Fruit fly (Drosophila melanogaster): Measurements from ENCODE around the gene CG7016.

The CG7016 gene

DNA sequence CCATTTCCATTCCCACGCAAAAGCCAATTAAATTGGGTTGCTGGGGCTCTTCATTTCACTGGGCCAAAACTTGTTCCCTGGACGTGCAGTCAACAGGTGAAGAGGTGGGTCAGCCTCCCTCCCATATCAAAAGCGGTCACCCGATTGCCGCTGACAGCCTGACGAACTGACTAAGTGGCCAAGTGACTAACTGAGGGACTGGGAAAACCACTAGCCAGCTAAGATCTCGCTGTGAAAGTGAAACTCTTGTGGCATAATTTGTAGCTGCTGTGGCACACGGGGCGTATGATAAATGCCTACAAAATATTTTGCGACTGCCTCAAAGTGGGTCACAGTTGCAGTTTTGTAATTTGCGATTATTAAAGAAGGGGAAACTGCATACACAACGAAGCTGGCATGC lies 25.7 kb downstream of the CG7016 start:
- TF ChIP-seq noc (tag; optimal IDR thresholded peaks at IDR 0.05): no peak

DNA sequence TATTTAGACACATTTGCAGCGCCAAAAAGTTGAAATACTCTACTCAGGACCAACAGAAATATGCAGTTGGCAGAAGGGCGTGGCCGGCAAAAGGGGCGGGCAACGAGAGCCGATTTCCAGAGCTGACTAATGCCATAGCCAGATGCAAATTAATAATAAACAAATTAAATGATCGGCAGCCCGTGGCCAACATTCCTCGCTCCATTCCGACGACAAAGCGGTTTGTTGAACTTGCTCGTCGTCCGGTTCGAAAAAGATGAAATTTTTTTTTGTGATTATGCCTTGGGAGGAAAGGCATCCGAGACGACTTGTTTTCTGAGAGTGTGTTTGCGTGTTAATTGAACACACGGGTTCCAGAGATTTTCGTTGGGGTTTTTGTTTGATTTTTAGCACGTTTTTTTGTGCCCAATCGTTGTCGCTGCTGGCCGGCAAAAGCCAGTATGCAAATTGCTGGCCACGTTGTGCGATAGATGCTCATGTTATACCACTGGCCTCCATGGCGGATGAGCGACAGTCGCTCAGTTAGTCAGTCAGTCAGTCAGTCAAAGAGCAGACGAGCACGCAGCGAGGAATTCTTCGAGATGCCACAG lies 26.7 kb downstream of the CG7016 start:
- no peak for TF ChIP-seq noc (tag; optimal IDR thresholded peaks at IDR 0.05)

DNA sequence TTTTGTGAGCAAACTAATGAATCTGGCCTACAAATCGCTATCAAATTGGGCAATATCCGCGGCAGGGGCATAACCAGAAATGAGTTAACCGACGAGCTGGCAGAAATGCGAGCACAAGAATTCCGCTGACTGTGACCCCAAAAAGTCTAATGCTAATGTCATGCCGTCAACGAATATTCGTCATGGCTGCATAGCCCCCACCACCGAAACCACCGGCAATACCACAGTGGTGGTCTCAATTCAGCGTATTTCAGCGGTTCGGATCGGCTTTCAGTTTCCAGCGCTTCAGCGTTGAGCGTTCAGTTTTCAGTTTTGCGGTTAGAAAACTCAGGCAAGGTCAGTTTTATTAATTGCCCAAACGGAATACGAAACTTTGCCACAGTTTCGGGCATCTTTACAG lies 27.5 kb downstream of the CG7016 start:
- no peak for TF ChIP-seq noc (tag; optimal IDR thresholded peaks at IDR 0.05)

dm6 chr3R:24890919-24891318 lies 28.2 kb downstream of the CG7016 start:
- TF ChIP-seq noc (tag; optimal IDR thresholded peaks at IDR 0.05): peak; percentile 21

dm6 chr3R:24893320-24893955 lies 30.7 kb downstream of the CG7016 start:
- peak; percentile 91 for TF ChIP-seq noc (tag; optimal IDR thresholded peaks at IDR 0.05)

DNA sequence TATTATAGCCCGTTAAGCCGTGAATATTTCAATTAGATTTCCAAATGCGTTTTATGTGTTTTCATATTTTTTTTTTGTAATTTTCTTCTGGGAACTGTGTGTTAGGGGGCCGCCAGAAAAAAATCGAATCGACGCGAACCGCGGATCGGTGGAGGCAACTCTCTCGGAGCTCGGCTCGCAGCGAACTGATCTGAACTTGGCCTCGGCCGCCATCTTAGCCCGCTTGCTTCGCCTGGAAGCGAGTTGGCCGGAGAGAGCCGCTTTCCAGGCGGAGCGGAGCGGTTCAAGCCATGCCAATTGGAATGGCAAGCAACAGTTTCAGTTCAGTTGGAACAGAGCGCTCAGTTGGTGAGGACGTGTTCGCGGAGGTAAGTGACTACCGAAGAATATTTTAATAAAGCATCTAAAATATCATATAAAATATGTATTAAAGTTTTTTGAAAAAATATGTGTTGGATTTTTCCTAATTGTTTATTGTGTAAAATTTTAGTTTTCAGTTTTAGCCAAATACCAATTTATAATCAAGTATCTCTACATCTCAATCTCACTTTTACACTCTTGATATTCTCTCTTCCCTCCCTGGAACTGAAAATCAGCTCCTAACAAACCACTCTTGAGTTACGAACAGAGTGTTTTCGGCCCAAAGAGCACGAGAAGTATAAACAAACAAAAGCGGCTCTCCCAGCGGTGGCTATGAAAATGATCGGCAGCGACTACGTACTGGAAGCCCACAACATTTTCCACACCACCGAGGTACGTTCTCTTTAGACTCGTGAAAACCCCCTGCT lies 31.9 kb downstream of the CG7016 start, which contains the start of the genes CG31121 and CG11069:
Gene CG31121, minus strand, starts transcription at position 187 of the 788 bp plus-strand sequence.
Gene CG11069, plus strand, starts transcription at position 324 of the 788 bp plus-strand sequence.
- no peak for TF ChIP-seq noc (tag; optimal IDR thresholded peaks at IDR 0.05)

dm6 chr3R:24900816-24901215 lies 38.1 kb downstream of the CG7016 start, which contains the start of gene CG10845:
TSS of gene CG10845 (plus strand) at chr3R:24901116.
- no peak for TF ChIP-seq noc (tag; optimal IDR thresholded peaks at IDR 0.05)

DNA sequence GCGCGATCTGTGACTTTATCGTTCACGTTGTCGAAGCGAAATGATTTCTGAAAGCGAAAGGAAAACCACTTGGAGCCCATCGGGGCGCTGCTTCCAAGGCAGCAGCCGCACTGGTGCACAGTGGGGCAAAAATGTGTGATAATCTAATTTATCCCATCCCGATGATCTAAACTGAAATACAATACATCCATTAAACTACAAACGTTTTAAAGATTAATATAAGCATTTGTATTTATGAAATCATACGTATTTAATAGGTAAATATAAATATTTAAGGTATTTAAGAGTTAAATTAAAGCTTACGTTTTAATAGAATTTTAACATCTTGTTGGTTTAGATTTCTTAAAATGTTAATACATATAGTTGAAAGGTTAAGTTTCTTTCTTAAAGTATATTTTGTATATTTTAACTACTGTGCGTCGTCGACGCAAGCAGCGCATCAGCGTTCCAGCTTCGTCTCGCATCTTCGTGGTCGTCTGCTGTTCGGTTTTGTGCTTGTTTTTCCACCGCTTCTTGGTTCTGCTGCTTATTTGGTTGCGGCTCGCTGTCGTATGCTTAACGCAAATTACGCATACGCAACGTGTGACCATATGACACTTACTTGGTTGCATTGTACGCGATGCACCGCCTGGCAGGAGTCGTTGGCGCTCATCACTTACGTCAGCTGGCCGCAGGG lies 43.4 kb downstream of the CG7016 start, which contains the start of gene CG13643:
Gene CG13643, minus strand, starts transcription at position 46 of the 676 bp plus-strand sequence.
- TF ChIP-seq noc (tag; optimal IDR thresholded peaks at IDR 0.05): no peak

DNA sequence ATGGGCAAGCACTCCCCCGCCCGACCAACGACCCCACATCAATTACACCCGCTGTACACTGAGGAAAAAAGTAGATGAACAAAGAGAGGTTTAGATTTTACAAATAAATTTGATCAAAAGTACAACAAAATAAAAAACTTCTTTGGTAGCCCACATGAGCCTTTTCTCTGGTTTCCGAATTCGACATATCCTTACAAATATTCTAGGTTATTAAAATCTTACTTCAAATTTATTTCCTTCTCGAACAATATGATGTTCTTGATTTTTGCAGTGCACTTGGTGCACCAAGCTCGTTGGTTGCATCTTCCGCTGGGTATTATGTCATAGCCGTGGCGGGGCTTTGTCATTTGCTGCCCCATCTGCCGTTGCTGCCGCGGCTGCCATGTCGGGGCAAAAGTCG lies 43.9 kb downstream of the CG7016 start:
- TF ChIP-seq noc (tag; optimal IDR thresholded peaks at IDR 0.05): no peak

DNA sequence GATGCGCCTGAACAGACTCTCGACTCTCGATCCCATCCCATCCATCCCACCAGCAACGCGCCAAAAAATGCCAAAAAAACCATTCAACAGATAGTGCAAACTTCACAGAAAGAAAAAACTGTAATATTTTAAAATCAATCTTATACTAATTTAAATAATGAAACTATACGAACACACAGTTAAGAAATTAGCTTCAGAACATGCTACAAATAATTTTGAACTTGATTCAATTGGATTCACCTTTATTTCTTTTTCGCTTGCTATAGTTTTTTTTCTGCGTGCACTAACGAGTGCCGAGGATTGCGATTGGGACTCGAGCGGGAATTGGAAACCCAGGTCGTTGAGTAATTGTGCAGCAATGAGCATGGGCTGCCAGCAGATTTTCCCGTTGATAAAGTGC lies 45.3 kb downstream of the CG7016 start:
- TF ChIP-seq noc (tag; optimal IDR thresholded peaks at IDR 0.05): no peak

dm6 chr3R:24910097-24910496 lies 47.4 kb downstream of the CG7016 start:
- no peak for TF ChIP-seq noc (tag; optimal IDR thresholded peaks at IDR 0.05)
